Fruit fly (Drosophila melanogaster) whole organism, wandering third instar larva: ENCODE measurements around the gene Nt5b.

ENCODE experiments used
- CG32264 ChIP-seq: fragments of 200-800 bp; sonication (Bioruptor generic); optimal IDR thresholded peaks from 2 replicates; lab custom pipeline; 2016; ENCODE audit warnings: missing biosample characterization, missing genetic modification characterization
- Dfd ChIP-seq: fragments of >200 bp; optimal IDR thresholded peaks from 2 replicates; lab custom pipeline; 2017; ENCODE audit warnings: missing biosample characterization, missing genetic modification characterization
- Dif ChIP-seq: fragments of 200-275, 200-300 bp; sonication (Bioruptor generic); optimal IDR thresholded peaks from 2 replicates; lab custom pipeline; 2018; ENCODE audit warnings: missing biosample characterization, missing genetic modification characterization; ENCODE audit not compliant: partially characterized antibody
- HLH106 ChIP-seq: fragments of 200-800 bp; optimal IDR thresholded peaks from 3 replicates; lab custom pipeline; 2019; ENCODE audit warnings: missing biosample characterization, mild to moderate bottlenecking, missing genetic modification characterization, moderate library complexity
- Hnf4 ChIP-seq: fragments of 200-800 bp; sonication (Bioruptor generic); optimal IDR thresholded peaks from 2 replicates; lab custom pipeline; 2016; ENCODE audit warnings: missing biosample characterization, mild to moderate bottlenecking, missing genetic modification characterization
- Hr78 ChIP-seq: fragments of >200 bp; optimal IDR thresholded peaks from 2 replicates; lab custom pipeline; 2017; ENCODE audit warnings: missing biosample characterization, missing genetic modification characterization
- Hr83 ChIP-seq: fragments of 200-300 bp; sonication (Bioruptor generic); optimal IDR thresholded peaks from 2 replicates; lab custom pipeline; 2016; ENCODE audit warnings: missing biosample characterization, mild to moderate bottlenecking, missing genetic modification characterization, moderate library complexity; ENCODE audit not compliant: poor library complexity, severe bottlenecking
- Jra ChIP-seq: sonication (Bioruptor generic); optimal IDR thresholded peaks from 2 replicates; lab custom pipeline; 2016; ENCODE audit warnings: missing biosample characterization, missing genetic modification characterization
- Mio ChIP-seq: sonication (Bioruptor generic); optimal IDR thresholded peaks from 2 replicates; lab custom pipeline; 2016; ENCODE audit warnings: missing biosample characterization, missing genetic modification characterization
- Myc ChIP-seq: fragments of >200 bp; optimal IDR thresholded peaks from 2 replicates; lab custom pipeline; 2017
- N ChIP-seq: fragments of >200 bp; optimal IDR thresholded peaks from 2 replicates; lab custom pipeline; 2018; ENCODE audit warnings: missing biosample characterization, missing external identifiers, missing genetic modification characterization
- OdsH ChIP-seq: fragments of 200-800 bp; sonication (Bioruptor generic); optimal IDR thresholded peaks from 2 replicates; lab custom pipeline; 2016; ENCODE audit warnings: missing biosample characterization, mild to moderate bottlenecking, missing genetic modification characterization
- Rel ChIP-seq, 2 experiments: fragments of 200-800 bp; sonication (Bioruptor generic) in 1 of 2; optimal IDR thresholded peaks; 2 replicates in 1 of 2; 3 replicates in 1 of 2; lab custom pipeline; 2016 to 2019; ENCODE audit warnings: mild to moderate bottlenecking in 2 of 2, missing biosample characterization in 2 of 2, missing genetic modification characterization in 2 of 2, moderate library complexity in 1 of 2
- Sp1 ChIP-seq: fragments of 200-800 bp; sonication (Bioruptor generic); optimal IDR thresholded peaks from 3 replicates; lab custom pipeline; 2019; ENCODE audit warnings: missing biosample characterization, mild to moderate bottlenecking, missing genetic modification characterization, moderate library complexity
- Vsx2 ChIP-seq: fragments of 200-300, 225-300 bp; sonication (Bioruptor generic); optimal IDR thresholded peaks from 2 replicates; lab custom pipeline; 2018; ENCODE audit warnings: missing biosample characterization, missing genetic modification characterization; ENCODE audit not compliant: partially characterized antibody
- br ChIP-seq: fragments of 200-800 bp; sonication (Bioruptor generic); optimal IDR thresholded peaks from 2 replicates; lab custom pipeline; 2016; ENCODE audit warnings: missing biosample characterization, missing genetic modification characterization
- brk ChIP-seq: fragments of 200-800 bp; sonication (Bioruptor generic); optimal IDR thresholded peaks from 2 replicates; lab custom pipeline; 2016; ENCODE audit warnings: missing biosample characterization, mild to moderate bottlenecking, missing genetic modification characterization
- dmrt93B ChIP-seq: fragments of 200-800 bp; sonication (Bioruptor generic); optimal IDR thresholded peaks from 2 replicates; lab custom pipeline; 2018; ENCODE audit warnings: missing biosample characterization, mild to moderate bottlenecking, missing genetic modification characterization
- dsf ChIP-seq: sonication (Bioruptor generic); optimal IDR thresholded peaks from 2 replicates; lab custom pipeline; 2016; ENCODE audit warnings: missing biosample characterization, missing genetic modification characterization, borderline replicate concordance
- fru ChIP-seq: fragments of 200-800 bp; sonication (Bioruptor generic); optimal IDR thresholded peaks from 3 replicates; lab custom pipeline; 2016; ENCODE audit warnings: missing biosample characterization, mild to moderate bottlenecking, missing genetic modification characterization
- h ChIP-seq: fragments of 200-800 bp; sonication (Bioruptor generic); optimal IDR thresholded peaks from 3 replicates; lab custom pipeline; 2016; ENCODE audit warnings: missing biosample characterization, mild to moderate bottlenecking, missing genetic modification characterization
- jim ChIP-seq: fragments of 175-275, 200-325 bp; sonication (Bioruptor generic); optimal IDR thresholded peaks from 2 replicates; lab custom pipeline; 2016; ENCODE audit warnings: missing biosample characterization, mild to moderate bottlenecking, missing genetic modification characterization
- lola ChIP-seq: fragments of >200 bp; optimal IDR thresholded peaks from 2 replicates; lab custom pipeline; 2017; ENCODE audit warnings: missing biosample characterization, missing genetic modification characterization
- psq ChIP-seq: fragments of 200-800 bp; sonication (Bioruptor generic); optimal IDR thresholded peaks from 3 replicates; lab custom pipeline; 2017; ENCODE audit warnings: missing biosample characterization, mild to moderate bottlenecking, missing genetic modification characterization, moderate library complexity
- sage ChIP-seq: fragments of 200-800 bp; sonication (Bioruptor generic); optimal IDR thresholded peaks from 2 replicates; lab custom pipeline; 2016; ENCODE audit warnings: missing biosample characterization, mild to moderate bottlenecking, missing genetic modification characterization
- sv ChIP-seq: fragments of 200-800 bp; sonication (Bioruptor generic); optimal IDR thresholded peaks from 3 replicates; lab custom pipeline; 2016; ENCODE audit warnings: missing biosample characterization, missing genetic modification characterization
- tai ChIP-seq: sonication (Bioruptor generic); optimal IDR thresholded peaks from 2 replicates; lab custom pipeline; 2016; ENCODE audit warnings: missing biosample characterization, missing genetic modification characterization
- usp ChIP-seq: fragments of >200 bp; optimal IDR thresholded peaks from 2 replicates; lab custom pipeline; 2017; ENCODE audit warnings: missing biosample characterization, missing genetic modification characterization
- woc ChIP-seq: sonication (Bioruptor generic); optimal IDR thresholded peaks from 2 replicates; lab custom pipeline; 2016; ENCODE audit warnings: missing biosample characterization, mild to moderate bottlenecking, missing genetic modification characterization

Gene Nt5b

DNA sequence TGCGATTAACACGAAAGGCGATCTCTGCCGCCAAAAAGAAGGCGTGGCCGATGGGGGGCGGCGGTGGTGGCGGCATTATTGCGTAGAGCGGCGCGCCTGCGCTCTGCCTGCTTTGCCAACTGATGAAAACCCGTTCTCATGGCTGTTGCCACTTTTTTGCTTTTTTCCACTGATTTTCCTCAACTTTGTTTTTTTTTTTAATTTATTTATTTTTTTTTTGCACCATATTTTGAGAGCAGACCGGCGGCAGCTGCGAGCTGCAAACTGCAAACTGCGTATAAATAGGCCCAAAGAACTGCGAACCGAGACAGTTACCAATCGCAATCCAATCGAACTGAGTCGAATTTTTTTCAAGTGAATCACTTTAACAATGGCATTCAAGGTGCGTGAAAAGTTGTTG lies 12.2 kb upstream of the Nt5b start, which contains the start of gene CG42323:
CG42323 (plus strand) TSS at position 302 of the 400 bp plus-strand sequence.
- TF ChIP-seq OdsH (GFP tag; lab: Kevin White, UChicago): no peak
- no peak for TF ChIP-seq brk (GFP tag; lab: Kevin White, UChicago)
- TF ChIP-seq h (GFP tag; lab: Kevin White, UChicago): no peak
- TF ChIP-seq N (GFP tag; lab: Kevin White, UChicago): no peak
- no peak for TF ChIP-seq Mio (GFP tag; lab: Kevin White, UChicago)
- TF ChIP-seq woc (GFP tag; lab: Kevin White, UChicago): no peak
- TF ChIP-seq Hr78: no peak
- TF ChIP-seq HLH106: no peak
- TF ChIP-seq usp (GFP tag; lab: Kevin White, UChicago): no peak
- TF ChIP-seq CG32264: no peak
- no peak for TF ChIP-seq fru
- TF ChIP-seq dsf: no peak
- no peak for TF ChIP-seq lola (GFP tag; lab: Kevin White, UChicago)
- TF ChIP-seq Hr83 (GFP tag; lab: Kevin White, UChicago): no peak
- TF ChIP-seq dmrt93B (GFP tag; lab: Kevin White, UChicago): no peak
- TF ChIP-seq Vsx2 (GFP tag; lab: Kevin White, UChicago): no peak

DNA sequence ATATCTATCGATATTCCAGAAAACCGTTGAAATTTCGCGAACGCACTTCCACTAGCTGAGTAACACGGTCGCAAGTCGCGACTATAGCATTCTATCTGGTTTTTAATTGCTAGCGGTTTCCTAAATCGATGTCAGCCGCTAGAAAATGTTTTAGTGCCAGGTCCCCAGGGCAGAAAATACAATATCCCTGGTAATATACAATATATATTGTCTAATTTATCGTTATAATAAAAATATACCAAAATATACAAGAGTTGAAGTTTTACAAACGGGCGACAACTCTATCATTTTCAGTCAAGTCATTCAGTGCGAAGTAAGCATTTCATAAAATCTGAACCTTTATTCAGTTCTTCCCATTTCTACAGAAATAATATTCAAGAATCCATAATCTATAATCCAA lies 5.2 kb upstream of the Nt5b start, which contains the start of gene CG15056:
CG15056 (plus strand) TSS at position 301 of the 400 bp plus-strand sequence.
- TF ChIP-seq Hr78 (no peak), Dfd (GFP tag; lab: Kevin White, UChicago) (no peak), usp (GFP tag; lab: Kevin White, UChicago) (no peak), brk (GFP tag; lab: Kevin White, UChicago) (no peak)

DNA sequence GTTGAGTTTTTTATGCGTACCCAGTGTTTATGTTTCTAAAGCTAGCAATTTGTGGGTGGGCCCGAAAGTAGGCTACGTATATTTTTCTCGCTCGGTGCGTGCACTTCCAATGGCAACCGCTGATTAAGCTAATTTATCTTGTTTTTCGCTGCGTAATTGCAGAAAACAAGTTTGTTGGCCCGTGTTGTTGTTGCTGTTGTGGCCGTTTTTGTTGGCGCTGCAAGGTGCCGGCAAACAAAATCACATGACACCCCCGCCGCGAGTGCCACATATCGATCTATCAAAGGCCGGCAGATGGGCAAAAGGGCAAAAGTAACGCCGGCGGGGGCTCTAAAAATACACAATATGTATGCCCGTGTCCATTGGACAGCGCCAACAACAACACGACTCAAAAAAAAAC lies 495 bp downstream of the Nt5b start:
- TF ChIP-seq Myc (lab: Kevin White, UChicago) (peak; percentile 3), HLH106 (no peak), N (GFP tag; lab: Kevin White, UChicago) (peak; percentile 6), Vsx2 (GFP tag; lab: Kevin White, UChicago) (peak; percentile 85), Rel (GFP tag; optimal IDR thresholded peaks at IDR 0.05; lab: Kevin White, UChicago) (no peak), Rel (tag; optimal IDR thresholded peaks at IDR 0.05; lab: Kevin White, UChicago) (peak; percentile 4), lola (GFP tag; lab: Kevin White, UChicago) (no peak)

DNA sequence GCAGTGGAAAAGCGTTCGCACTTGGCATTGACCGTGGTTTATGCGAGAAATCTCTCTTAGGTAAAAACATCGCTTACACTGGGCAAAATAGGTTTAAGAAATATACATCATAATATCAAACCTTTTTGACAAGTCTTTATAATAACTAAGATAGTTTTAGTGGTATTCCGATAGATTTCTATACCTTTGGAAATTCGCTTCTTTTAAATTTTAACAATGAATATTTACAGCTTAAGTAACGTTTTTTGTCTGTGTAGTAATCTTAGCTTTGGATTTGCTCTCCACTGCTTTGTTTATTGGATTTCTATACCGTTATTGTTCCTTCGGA lies 2.6 kb downstream of the Nt5b start:
- TF ChIP-seq Hnf4 (GFP tag; lab: Kevin White, UChicago): no peak
- TF ChIP-seq Jra (GFP tag; lab: Kevin White, UChicago): no peak
- TF ChIP-seq lola (GFP tag; lab: Kevin White, UChicago): no peak
- no peak for TF ChIP-seq dsf
- TF ChIP-seq sage (GFP tag; lab: Kevin White, UChicago): no peak
- TF ChIP-seq Sp1 (GFP tag; lab: Kevin White, UChicago): no peak
- TF ChIP-seq br: no peak
- no peak for TF ChIP-seq Dif (GFP tag; lab: Kevin White, UChicago)
- no peak for TF ChIP-seq OdsH (GFP tag; lab: Kevin White, UChicago)
- peak; percentile 20 for TF ChIP-seq h (GFP tag; lab: Kevin White, UChicago)
- peak; percentile 13 for TF ChIP-seq fru
- no peak for TF ChIP-seq psq

DNA sequence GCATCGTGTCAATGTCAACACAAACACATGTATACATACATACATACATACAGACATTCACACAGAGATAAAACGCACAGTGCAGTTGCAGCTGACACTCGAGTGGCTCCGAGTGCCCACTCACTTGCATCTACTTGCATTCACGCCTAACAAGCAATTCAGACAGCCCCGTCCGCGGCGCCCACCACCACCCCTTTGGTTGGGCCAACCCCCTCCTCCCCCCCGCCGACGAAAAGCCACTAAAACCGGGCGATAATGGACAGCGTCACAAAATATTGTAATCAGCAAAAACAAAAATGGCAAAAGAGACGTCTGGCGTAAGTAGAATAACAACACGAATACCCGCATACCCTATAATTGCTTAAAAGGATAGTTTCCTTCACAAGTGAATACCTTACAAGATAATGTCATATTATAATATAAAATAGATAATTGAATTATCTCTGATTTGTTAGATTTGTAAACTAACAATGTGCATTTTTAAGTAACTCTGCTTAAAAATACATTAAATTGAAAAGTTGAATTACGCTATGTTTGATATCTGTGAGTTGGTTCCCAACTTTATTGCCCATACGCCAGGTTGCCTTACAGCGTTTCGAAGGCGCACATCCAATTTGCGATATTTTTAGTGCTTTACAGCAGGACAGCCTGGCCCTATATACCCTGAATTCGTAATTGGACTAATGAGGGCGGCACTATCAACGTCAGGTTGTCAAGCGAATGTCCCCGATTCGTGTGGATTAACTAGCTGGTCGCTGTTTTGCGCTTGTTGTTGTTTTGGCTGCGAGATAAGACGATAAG lies 3.2 kb downstream of the Nt5b start:
- TF ChIP-seq OdsH (GFP tag; lab: Kevin White, UChicago) (no peak), CG32264 (no peak), Dfd (GFP tag; lab: Kevin White, UChicago) (no peak), Sp1 (GFP tag; lab: Kevin White, UChicago) (no peak), jim (GFP tag; lab: Kevin White, UChicago) (no peak), brk (GFP tag; lab: Kevin White, UChicago) (no peak), h (GFP tag; lab: Kevin White, UChicago) (no peak), tai (GFP tag; lab: Kevin White, UChicago) (no peak), sv (GFP tag; lab: Kevin White, UChicago) (no peak)
- TF ChIP-seq, all 38 proteins: peak for 0
